Fruit fly (Drosophila melanogaster) whole organism, pupa: ENCODE data around the gene Cys.

Source experiments
- CG10348 ChIP-seq: fragments of 200-800 bp; sonication (Bioruptor generic); IDR thresholded peaks from 2 replicates; pipeline ENCODE4 v1.3.6; 2022; ENCODE audit warnings: missing biosample characterization, missing genetic modification characterization
- CG14655 ChIP-seq: fragments of 200-800 bp; sonication (Bioruptor generic); optimal IDR thresholded peaks from 3 replicates; lab custom pipeline; 2017; ENCODE audit warnings: mild to moderate bottlenecking, missing biosample characterization, missing genetic modification reagents, missing genetic modification characterization
- CG15710 ChIP-seq: fragments of 200-800 bp; sonication (Bioruptor generic); optimal IDR thresholded peaks from 2 replicates; lab custom pipeline; 2018; ENCODE audit warnings: missing biosample characterization, mild to moderate bottlenecking, missing genetic modification characterization, moderate library complexity
- CG9948 ChIP-seq: fragments of 200-800 bp; sonication (Bioruptor generic); optimal IDR thresholded peaks from 2 replicates; lab custom pipeline; 2018; ENCODE audit warnings: missing biosample characterization, mild to moderate bottlenecking, missing genetic modification characterization, moderate library complexity
- EcR ChIP-seq: fragments of 200-800 bp; sonication (Bioruptor generic); optimal IDR thresholded peaks from 3 replicates; lab custom pipeline; 2019; ENCODE audit warnings: missing biosample characterization, missing genetic modification characterization, mild to moderate bottlenecking, moderate library complexity, missing genetic modification reagents
- Pif1A ChIP-seq: fragments of 200-800 bp; sonication (Bioruptor generic); optimal IDR thresholded peaks from 3 replicates; lab custom pipeline; 2016; ENCODE audit warnings: missing biosample characterization, missing genetic modification characterization
- Snoo ChIP-seq: fragments of 200-800 bp; sonication (Bioruptor generic); optimal IDR thresholded peaks from 3 replicates; lab custom pipeline; 2017; ENCODE audit warnings: missing biosample characterization, mild to moderate bottlenecking, missing genetic modification characterization, inconsistent platforms

DNA sequence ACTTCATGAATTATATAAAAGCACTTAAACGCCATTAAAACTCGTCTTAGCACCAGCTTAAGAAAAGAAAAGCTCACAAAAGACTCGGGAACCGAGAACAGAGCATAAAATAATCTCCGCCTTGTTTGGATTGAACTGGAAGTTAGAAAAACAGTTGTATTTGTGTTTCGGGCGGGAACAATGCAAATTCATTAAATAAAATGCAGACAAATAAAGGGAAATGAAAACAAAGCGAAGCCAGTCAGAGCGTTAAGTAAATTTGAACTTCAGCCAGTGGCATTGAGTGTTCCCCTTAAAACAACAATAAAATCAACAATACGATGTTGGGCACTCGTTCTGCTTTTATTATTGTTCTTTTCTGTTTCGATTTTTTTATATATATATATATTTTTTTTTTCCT is 42.8 kb downstream of the Cys start:
- no peak for TF ChIP-seq CG10348 (GFP tag; lab: Robert Waterston, UW)
- TF ChIP-seq CG15710 (tag; lab: Kevin White, UChicago): no peak
- no peak for TF ChIP-seq CG14655
- TF ChIP-seq Pif1A: no peak
- no peak for TF ChIP-seq CG9948 (tag; lab: Kevin White, UChicago)
- no peak for TF ChIP-seq Snoo
- no peak for TF ChIP-seq EcR (GFP tag; lab: Kevin White, UChicago)
